Fruit fly (Drosophila melanogaster) ovary, adult (tissue): ENCODE results near the gene CG33169.

ENCODE experiments used
- CG17801 ChIP-seq: fragments of 200-800 bp; optimal IDR thresholded peaks from 2 replicates; lab custom pipeline; 2019; ENCODE audit warnings: missing biosample characterization, mild to moderate bottlenecking, missing genetic modification characterization, moderate library complexity; ENCODE audit not compliant: partially characterized antibody

CG33169 gene

dm6 chr3L:22909325-22909904 is 45.8 kb downstream of the CG33169 start:
- TF ChIP-seq CG17801 (GFP tag; lab: Kevin White, UChicago): no peak

dm6 chr3L:22909914-22910541 is 46.4 kb downstream of the CG33169 start, which contains the start of gene CG12768:
CG12768 (plus strand) TSS chr3L:22910491.
- TF ChIP-seq CG17801 (GFP tag; lab: Kevin White, UChicago): no peak
